Worm (Caenorhabditis elegans): ENCODE data around the gene spp-9.

Gene spp-9

DNA sequence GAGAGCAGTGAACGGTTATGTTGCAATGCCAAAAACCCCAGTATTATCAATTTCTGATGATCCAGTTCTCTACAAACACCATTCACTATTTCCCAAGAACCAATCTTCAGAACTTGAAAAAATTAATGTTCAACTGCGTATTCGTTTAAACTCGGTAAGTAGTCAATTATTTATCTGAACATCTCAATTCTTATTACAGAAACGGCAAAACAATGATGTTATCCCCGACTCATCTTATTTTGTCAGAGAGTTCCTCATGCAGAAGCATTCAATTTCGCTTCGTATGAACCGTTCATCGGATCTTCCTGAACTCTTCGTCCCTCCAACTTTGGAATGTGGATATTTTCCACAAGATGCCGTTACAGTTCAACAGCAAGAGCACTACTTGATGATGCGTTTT is 36.1 kb downstream of the spp-9 start:
- no peak for TF ChIP-seq bed-3 (GFP tag; optimal IDR thresholded peaks at IDR 0.05)
- no peak for TF ChIP-seq pha-4 (tag; optimal IDR thresholded peaks at IDR 0.05)
- TF ChIP-seq drap-1 (GFP tag; optimal IDR thresholded peaks at IDR 0.05), result no peak
- TF ChIP-seq ztf-11 (tag; optimal IDR thresholded peaks at IDR 0.05), result no peak
- no peak for TF ChIP-seq mls-2 (tag; optimal IDR thresholded peaks at IDR 0.05)
- TF ChIP-seq elt-1 (tag; optimal IDR thresholded peaks at IDR 0.05; ENCODE audit: borderline replicate concordance, insufficient read depth), result no peak
- no peak for TF ChIP-seq snpc-4 (tag; optimal IDR thresholded peaks at IDR 0.05)
- TF ChIP-seq nhr-28 (tag; optimal IDR thresholded peaks at IDR 0.05), result no peak
- no peak for TF ChIP-seq unc-39 (tag; optimal IDR thresholded peaks at IDR 0.05)
- no peak for TF ChIP-seq lin-13 (tag; optimal IDR thresholded peaks at IDR 0.05)
- no peak for TF ChIP-seq nhr-2 (tag; optimal IDR thresholded peaks at IDR 0.05)
- no peak for TF ChIP-seq nhr-12 (tag; optimal IDR thresholded peaks at IDR 0.05)
- TF ChIP-seq tbx-8 (GFP tag; optimal IDR thresholded peaks at IDR 0.05), result no peak
- no peak for TF ChIP-seq ceh-43 (GFP tag; optimal IDR thresholded peaks at IDR 0.05)
- TF ChIP-seq flh-1 (GFP tag; optimal IDR thresholded peaks at IDR 0.05), result no peak
- TF ChIP-seq nhr-237 (tag; optimal IDR thresholded peaks at IDR 0.05), result no peak
- no peak for TF ChIP-seq sem-2 (GFP tag; optimal IDR thresholded peaks at IDR 0.05)
- no peak for TF ChIP-seq M03D4.4 (tag; optimal IDR thresholded peaks at IDR 0.05)

DNA sequence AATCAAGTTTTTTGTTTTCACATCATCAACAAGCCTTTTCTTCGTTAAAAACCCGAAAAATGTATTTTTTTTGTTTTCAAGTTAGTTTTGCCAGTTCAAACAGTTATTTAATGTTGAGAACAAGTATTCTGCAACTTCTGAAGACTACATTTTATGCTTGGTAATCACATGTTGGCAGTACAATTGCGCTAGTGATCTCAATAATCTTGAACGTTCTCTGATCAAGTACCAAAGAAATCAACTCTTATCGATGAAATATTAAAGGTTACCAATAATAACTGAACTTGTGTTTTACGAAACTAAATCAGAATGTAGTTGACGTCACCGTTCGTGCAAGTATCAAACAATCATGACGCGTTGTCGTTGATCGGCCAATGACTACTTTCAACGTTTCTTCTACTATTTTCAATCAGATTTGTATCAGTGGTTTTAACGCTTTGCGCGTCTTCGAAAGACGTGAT is 46.0 kb downstream of the spp-9 start, which contains the start of gene C35C5.8:
Gene C35C5.8, plus strand, starts transcription at position 51 of the 461 bp plus-strand sequence.
- no peak for TF ChIP-seq drap-1 (GFP tag; optimal IDR thresholded peaks at IDR 0.05)

DNA sequence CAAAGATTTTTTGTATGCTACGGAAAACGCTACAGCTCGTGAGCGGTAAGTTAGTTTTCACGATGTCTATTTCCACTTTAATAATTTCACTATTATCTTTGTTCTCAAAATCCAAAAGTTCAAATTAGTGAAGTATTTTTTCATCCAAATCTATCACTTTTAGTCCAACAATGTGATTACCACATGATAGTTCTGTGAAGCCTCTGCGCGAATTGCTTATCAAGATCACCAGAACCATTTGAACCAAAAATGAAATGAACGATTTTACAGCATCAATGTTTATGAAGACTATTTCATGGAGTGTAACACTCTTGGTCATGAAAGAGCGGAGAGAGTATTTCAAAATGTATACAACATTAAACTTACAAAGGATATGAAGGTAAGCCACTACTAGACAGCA is 46.9 kb downstream of the spp-9 start:
- TF ChIP-seq elt-1 (tag; optimal IDR thresholded peaks at IDR 0.05; ENCODE audit: borderline replicate concordance, insufficient read depth) (no peak), ztf-11 (tag; optimal IDR thresholded peaks at IDR 0.05) (no peak), ceh-39 (tag; optimal IDR thresholded peaks at IDR 0.05) (no peak), nhr-2 (tag; optimal IDR thresholded peaks at IDR 0.05) (no peak), pha-4 (tag; optimal IDR thresholded peaks at IDR 0.05) (no peak)

DNA sequence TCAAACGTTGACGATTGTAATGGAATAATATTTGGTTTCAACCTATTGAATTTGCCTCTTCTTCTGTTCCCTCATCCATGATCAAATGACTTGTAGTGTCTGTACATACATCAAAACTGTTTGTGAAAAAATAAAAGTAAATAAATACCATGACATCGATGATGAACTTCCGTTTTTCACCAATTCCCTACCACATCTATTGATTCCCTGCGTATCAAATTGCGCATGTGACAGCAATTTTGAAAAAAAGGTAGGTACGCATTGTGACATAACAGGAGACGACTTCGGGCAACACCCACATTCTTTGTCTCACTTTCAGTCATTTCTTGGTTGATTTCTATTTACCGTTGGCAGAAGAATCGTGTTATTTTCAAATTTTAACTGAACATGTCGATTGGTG is 48.8 kb downstream of the spp-9 start, which contains the start of gene C35C5.9:
Gene C35C5.9, plus strand, starts transcription at position 161 of the 400 bp plus-strand sequence.
- TF ChIP-seq lin-13 (tag; optimal IDR thresholded peaks at IDR 0.05) (no peak), ztf-11 (tag; optimal IDR thresholded peaks at IDR 0.05) (no peak), bed-3 (GFP tag; optimal IDR thresholded peaks at IDR 0.05) (no peak), lin-32 (GFP tag; optimal IDR thresholded peaks at IDR 0.05) (no peak), pha-4 (tag; optimal IDR thresholded peaks at IDR 0.05) (no peak), mls-2 (tag; optimal IDR thresholded peaks at IDR 0.05) (no peak), elt-3 (tag; optimal IDR thresholded peaks at IDR 0.05) (no peak), sem-2 (GFP tag; optimal IDR thresholded peaks at IDR 0.05) (no peak), zip-8 (tag; optimal IDR thresholded peaks at IDR 0.05) (no peak), ceh-43 (GFP tag; optimal IDR thresholded peaks at IDR 0.05) (no peak), lsy-2 (tag; optimal IDR thresholded peaks at IDR 0.05) (no peak), hlh-1 (tag; optimal IDR thresholded peaks at IDR 0.05) (no peak), nhr-2 (tag; optimal IDR thresholded peaks at IDR 0.05) (no peak), mab-5 (tag; optimal IDR thresholded peaks at IDR 0.05) (no peak), M03D4.4 (tag; optimal IDR thresholded peaks at IDR 0.05) (no peak), unc-120 (tag; optimal IDR thresholded peaks at IDR 0.05; ENCODE audit: poor library complexity, severe bottlenecking) (no peak), ham-2 (GFP tag; optimal IDR thresholded peaks at IDR 0.05) (no peak)

DNA sequence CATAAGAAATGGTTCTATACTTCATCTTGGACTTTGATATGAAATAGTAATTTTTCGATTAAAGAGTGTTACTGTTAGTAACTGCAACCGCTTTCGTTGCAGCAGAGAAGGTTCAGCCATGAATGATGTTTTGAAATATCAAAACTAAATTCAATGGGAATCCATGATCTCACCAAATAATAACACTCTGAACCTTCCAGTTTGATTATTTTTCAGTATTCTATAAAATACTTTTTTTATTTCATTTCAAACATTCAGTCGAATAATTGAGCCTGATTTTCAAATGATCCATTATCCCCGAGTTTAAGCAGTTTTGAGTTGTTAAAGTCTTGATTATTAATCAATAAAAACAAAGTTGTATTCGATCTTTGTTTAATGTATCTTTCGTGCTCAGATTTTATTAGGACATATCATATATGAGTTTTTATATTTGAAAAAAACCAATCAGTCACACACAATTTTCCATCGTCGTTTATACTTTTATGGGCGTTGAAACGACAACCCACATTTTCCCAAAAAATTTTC is 49.7 kb downstream of the spp-9 start, which contains the start of gene gcp-2.2:
Gene gcp-2.2, plus strand, starts transcription at position 475 of the 525 bp plus-strand sequence.
- TF ChIP-seq ceh-43 (GFP tag; optimal IDR thresholded peaks at IDR 0.05), result no peak
